Fruit fly (Drosophila melanogaster) whole organism, prepupa: ENCODE data around the gene GC2.

Source experiments
- Blimp-1 ChIP-seq: fragments of 200-800 bp; sonication (Bioruptor generic); optimal IDR thresholded peaks from 3 replicates; lab custom pipeline; 2017; ENCODE audit warnings: missing biosample characterization, missing genetic modification characterization, mild to moderate bottlenecking, moderate library complexity, missing genetic modification reagents
- CG11294 ChIP-seq: fragments of 200-800 bp; sonication (Bioruptor generic); IDR thresholded peaks from 2 replicates; pipeline ENCODE4 v1.3.6; 2022; ENCODE audit warnings: missing biosample characterization, missing genetic modification characterization
- CG11762 ChIP-seq: fragments of 200-800 bp; sonication (Bioruptor generic); optimal IDR thresholded peaks from 3 replicates; lab custom pipeline; 2016; ENCODE audit warnings: missing biosample characterization, missing genetic modification characterization; ENCODE audit not compliant: insufficient read depth
- CG15336 ChIP-seq: fragments of 200-800 bp; sonication (Bioruptor generic); IDR thresholded peaks from 2 replicates; pipeline ENCODE4 v1.3.6; 2022; ENCODE audit warnings: missing biosample characterization, missing genetic modification characterization
- CG1621 ChIP-seq: fragments of 200-800 bp; sonication (Bioruptor generic); optimal IDR thresholded peaks from 3 replicates; lab custom pipeline; 2018; ENCODE audit warnings: missing biosample characterization, mild to moderate bottlenecking, missing genetic modification characterization
- CG3032 ChIP-seq: fragments of 200-800 bp; optimal IDR thresholded peaks from 2 replicates; lab custom pipeline; 2019; ENCODE audit warnings: missing biosample characterization, mild to moderate bottlenecking, missing genetic modification characterization, moderate library complexity
- CG31627 ChIP-seq: fragments of 200-800 bp; sonication (Bioruptor generic); optimal IDR thresholded peaks from 3 replicates; lab custom pipeline; 2016; ENCODE audit warnings: missing biosample characterization, missing genetic modification characterization
- CG32006 ChIP-seq: fragments of 200-800 bp; sonication (Bioruptor generic); optimal IDR thresholded peaks from 3 replicates; lab custom pipeline; 2017; ENCODE audit warnings: missing biosample characterization, mild to moderate bottlenecking, missing genetic modification characterization
- CG3919 ChIP-seq: fragments of 200-800 bp; sonication (Bioruptor generic); optimal IDR thresholded peaks from 3 replicates; lab custom pipeline; 2016; ENCODE audit warnings: missing biosample characterization, missing genetic modification characterization
- CG6276 ChIP-seq: fragments of 200-800 bp; sonication (Bioruptor generic); optimal IDR thresholded peaks from 2 replicates; lab custom pipeline; 2017; ENCODE audit warnings: missing biosample characterization, mild to moderate bottlenecking, missing genetic modification characterization
- CG6792 ChIP-seq: fragments of 200-800 bp; sonication (Bioruptor generic); optimal IDR thresholded peaks from 3 replicates; lab custom pipeline; 2016; ENCODE audit warnings: missing biosample characterization, missing genetic modification characterization
- CG6808 ChIP-seq: fragments of 200-800 bp; sonication (Bioruptor generic); optimal IDR thresholded peaks from 3 replicates; lab custom pipeline; 2017; ENCODE audit warnings: missing biosample characterization, missing genetic modification characterization, mild to moderate bottlenecking, moderate library complexity, missing genetic modification reagents
- CG6854 ChIP-seq: fragments of 200-800 bp; sonication (Bioruptor generic); optimal IDR thresholded peaks from 2 replicates; lab custom pipeline; 2017; ENCODE audit warnings: missing biosample characterization, mild to moderate bottlenecking, missing genetic modification characterization
- CG8319 ChIP-seq: fragments of 200-800 bp; sonication (Bioruptor generic); optimal IDR thresholded peaks from 3 replicates; lab custom pipeline; 2016; ENCODE audit warnings: missing biosample characterization, missing genetic modification characterization
- CG8632 ChIP-seq: fragments of 200-800 bp; sonication (Bioruptor generic); optimal IDR thresholded peaks from 3 replicates; lab custom pipeline; 2016; ENCODE audit warnings: missing biosample characterization, missing genetic modification characterization
- Eip75B ChIP-seq: fragments of 200-800 bp; sonication (Bioruptor generic); optimal IDR thresholded peaks from 3 replicates; lab custom pipeline; 2016; ENCODE audit warnings: missing biosample characterization, missing genetic modification characterization
- Eip78C ChIP-seq: fragments of 200-800 bp; sonication (Bioruptor generic); peaks from one replicate; lab custom pipeline; 2016; ENCODE audit warnings: missing biosample characterization, missing genetic modification characterization
- Hr39 ChIP-seq: fragments of 200-800 bp; sonication (Bioruptor generic); optimal IDR thresholded peaks from 2 replicates; lab custom pipeline; 2016; ENCODE audit warnings: missing biosample characterization, missing genetic modification characterization
- Hr4 ChIP-seq: fragments of 200-800 bp; sonication (Bioruptor generic); optimal IDR thresholded peaks from 3 replicates; lab custom pipeline; 2016; ENCODE audit warnings: missing biosample characterization, missing genetic modification characterization
- OdsH ChIP-seq: fragments of 200-800 bp; sonication (Bioruptor generic); optimal IDR thresholded peaks from 3 replicates; lab custom pipeline; 2016; ENCODE audit warnings: missing biosample characterization, missing genetic modification characterization
- Smox ChIP-seq: fragments of 200-800 bp; sonication (Bioruptor generic); optimal IDR thresholded peaks from 3 replicates; lab custom pipeline; 2016; ENCODE audit warnings: missing biosample characterization, missing genetic modification characterization
- Sox14 ChIP-seq: fragments of 200-800 bp; sonication (Bioruptor generic); optimal IDR thresholded peaks from 3 replicates; lab custom pipeline; 2016; ENCODE audit warnings: missing biosample characterization, missing genetic modification characterization
- Sox15 ChIP-seq: fragments of 200-800 bp; sonication (Bioruptor generic); optimal IDR thresholded peaks from 3 replicates; lab custom pipeline; 2016; ENCODE audit warnings: missing biosample characterization, missing genetic modification characterization
- achi ChIP-seq: fragments of 200-800 bp; sonication (Bioruptor generic); optimal IDR thresholded peaks from 3 replicates; lab custom pipeline; 2016; ENCODE audit warnings: missing biosample characterization, missing genetic modification characterization
- acj6 ChIP-seq: fragments of 200-800 bp; sonication (Bioruptor generic); optimal IDR thresholded peaks from 3 replicates; lab custom pipeline; 2016; ENCODE audit warnings: missing biosample characterization, missing genetic modification characterization
- cyc ChIP-seq: fragments of 200-800 bp; sonication (Bioruptor generic); optimal IDR thresholded peaks from 3 replicates; lab custom pipeline; 2016; ENCODE audit warnings: missing biosample characterization, missing genetic modification characterization
- dsx ChIP-seq: fragments of 200-800 bp; optimal IDR thresholded peaks from 3 replicates; lab custom pipeline; 2019; ENCODE audit warnings: missing biosample characterization, mild to moderate bottlenecking, missing genetic modification characterization, moderate library complexity; ENCODE audit not compliant: poor library complexity, severe bottlenecking
- eg ChIP-seq: fragments of 200-800 bp; sonication (Bioruptor generic); IDR thresholded peaks from 3 replicates; pipeline ENCODE4 v1.3.6; 2022; ENCODE audit warnings: missing biosample characterization, missing genetic modification characterization
- esn ChIP-seq: fragments of 200-800 bp; sonication (Bioruptor generic); optimal IDR thresholded peaks from 2 replicates; lab custom pipeline; 2016; ENCODE audit warnings: missing biosample characterization, mild to moderate bottlenecking, missing genetic modification characterization, moderate library complexity
- fd59A ChIP-seq: fragments of 200-800 bp; sonication (Bioruptor generic); optimal IDR thresholded peaks from 2 replicates; lab custom pipeline; 2017; ENCODE audit warnings: missing biosample characterization, mild to moderate bottlenecking, missing genetic modification characterization, missing genetic modification reagents
- fkh ChIP-seq: fragments of 200-800 bp; sonication (Bioruptor generic); optimal IDR thresholded peaks from 3 replicates; lab custom pipeline; 2017; ENCODE audit warnings: missing biosample characterization, mild to moderate bottlenecking, missing genetic modification characterization, moderate library complexity
- lz ChIP-seq: fragments of 200-800 bp; sonication (Bioruptor generic); optimal IDR thresholded peaks from 3 replicates; lab custom pipeline; 2016; ENCODE audit warnings: missing biosample characterization, missing genetic modification characterization
- pdm3 ChIP-seq: fragments of 200-800 bp; sonication (Bioruptor generic); optimal IDR thresholded peaks from 3 replicates; lab custom pipeline; 2016; ENCODE audit warnings: missing biosample characterization, missing genetic modification characterization
- salr ChIP-seq, 2 experiments: fragments of 200-800 bp; sonication (Bioruptor generic); optimal IDR thresholded peaks; 3 replicates each; lab custom pipeline; 2016 to 2018; ENCODE audit warnings: missing biosample characterization in 2 of 2, missing genetic modification characterization in 2 of 2, mild to moderate bottlenecking in 1 of 2
- spab ChIP-seq: fragments of 200-800 bp; sonication (Bioruptor generic); optimal IDR thresholded peaks from 2 replicates; lab custom pipeline; 2017; ENCODE audit warnings: missing biosample characterization, mild to moderate bottlenecking, missing genetic modification characterization, missing genetic modification reagents
- ss ChIP-seq, 2 experiments: fragments of 200-800 bp; sonication (Bioruptor generic); optimal IDR thresholded peaks; 2 replicates in 1 of 2; 3 replicates in 1 of 2; lab custom pipeline; 2017 to 2018; ENCODE audit warnings: mild to moderate bottlenecking in 2 of 2, missing biosample characterization in 2 of 2, missing genetic modification characterization in 2 of 2, moderate library complexity in 1 of 2
- svp ChIP-seq: fragments of 200-800 bp; sonication (Bioruptor generic); peaks from one replicate; lab custom pipeline; 2016; ENCODE audit warnings: missing biosample characterization, missing genetic modification characterization
- topi ChIP-seq: fragments of 200-800 bp; sonication (Bioruptor generic); optimal IDR thresholded peaks from 3 replicates; lab custom pipeline; 2016; ENCODE audit warnings: missing biosample characterization, missing genetic modification characterization
- vri ChIP-seq: fragments of 200-800 bp; sonication (Bioruptor generic); optimal IDR thresholded peaks from 3 replicates; lab custom pipeline; 2016; ENCODE audit warnings: missing biosample characterization, mild to moderate bottlenecking, missing genetic modification characterization

GC2 gene

DNA sequence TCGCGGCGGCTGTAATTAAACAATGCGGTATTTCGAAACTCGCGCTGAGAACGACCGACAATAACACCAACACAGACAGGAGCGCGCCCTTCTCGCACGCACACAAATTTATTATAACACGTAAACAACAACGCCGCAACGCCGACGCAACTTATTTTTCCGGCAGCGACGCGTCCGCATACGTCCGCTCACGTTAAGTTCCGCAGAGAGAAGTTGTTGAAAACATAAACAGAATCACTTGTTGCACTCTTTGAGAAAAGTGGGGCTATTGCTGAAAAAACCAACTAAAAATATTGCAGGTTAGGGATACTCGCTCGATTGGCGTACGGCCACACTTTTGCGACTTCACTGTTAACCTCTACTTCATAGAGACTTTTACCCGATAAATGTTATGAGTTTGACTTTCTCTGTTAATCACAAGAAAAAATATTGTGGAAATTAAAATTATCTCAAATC, 22.6 kb upstream of the GC2 start, which contains the start of gene Cad87A:
Cad87A (minus strand) TSS at position 227 of the 456 bp plus-strand sequence.
- no peak for TF ChIP-seq CG11294 (GFP tag; lab: Robert Waterston, UW)
- TF ChIP-seq CG31627 (GFP tag; lab: Kevin White, UChicago) = no peak
- TF ChIP-seq Blimp-1 = no peak
- TF ChIP-seq CG6792 (GFP tag; lab: Kevin White, UChicago) = no peak
- peak; percentile 64 for TF ChIP-seq Eip78C (GFP tag; lab: Kevin White, UChicago)
- TF ChIP-seq dsx = peak; percentile 45
- TF ChIP-seq acj6 = no peak
- no peak for TF ChIP-seq CG11762 (GFP tag; lab: Kevin White, UChicago)
- no peak for TF ChIP-seq CG32006 (GFP tag; lab: Kevin White, UChicago)
- no peak for TF ChIP-seq Sox15
- TF ChIP-seq eg (GFP tag; lab: Robert Waterston, UW) = no peak
- no peak for TF ChIP-seq CG8632 (GFP tag; lab: Kevin White, UChicago)
- TF ChIP-seq CG3919 (GFP tag; lab: Kevin White, UChicago) = no peak
- TF ChIP-seq cyc (GFP tag; lab: Kevin White, UChicago) = no peak
- no peak for TF ChIP-seq spab (GFP tag; lab: Kevin White, UChicago)
- TF ChIP-seq CG1621 (tag; lab: Kevin White, UChicago) = peak; percentile 44
- no peak for TF ChIP-seq CG8319
- TF ChIP-seq CG6276 (GFP tag; lab: Kevin White, UChicago) = no peak
- TF ChIP-seq CG6854 (GFP tag; lab: Kevin White, UChicago) = peak; percentile 19
- TF ChIP-seq fd59A (GFP tag; lab: Kevin White, UChicago) = no peak
- TF ChIP-seq vri (GFP tag; lab: Kevin White, UChicago) = peak; percentile 17
- TF ChIP-seq topi (GFP tag; lab: Kevin White, UChicago) = no peak
- no peak for TF ChIP-seq salr (GFP tag; optimal IDR thresholded peaks at IDR 0.05; lab: Kevin White, UChicago)
- peak; percentile 82 for TF ChIP-seq fkh (GFP tag; lab: Kevin White, UChicago)
- no peak for TF ChIP-seq CG6808 (GFP tag; lab: Kevin White, UChicago)
- no peak for TF ChIP-seq Eip75B (GFP tag; lab: Kevin White, UChicago)
- peak; percentile 3 for TF ChIP-seq CG3032 (tag; lab: Kevin White, UChicago)
- TF ChIP-seq Hr4 (GFP tag; lab: Kevin White, UChicago) = no peak
- TF ChIP-seq CG15336 (GFP tag; lab: Robert Waterston, UW) = no peak
- no peak for TF ChIP-seq Smox (GFP tag; lab: Kevin White, UChicago)
- TF ChIP-seq ss (GFP tag; optimal IDR thresholded peaks at IDR 0.05; lab: Kevin White, UChicago) = peak; percentile 51 to 55
- TF ChIP-seq, all 60 proteins: peak for 8

DNA sequence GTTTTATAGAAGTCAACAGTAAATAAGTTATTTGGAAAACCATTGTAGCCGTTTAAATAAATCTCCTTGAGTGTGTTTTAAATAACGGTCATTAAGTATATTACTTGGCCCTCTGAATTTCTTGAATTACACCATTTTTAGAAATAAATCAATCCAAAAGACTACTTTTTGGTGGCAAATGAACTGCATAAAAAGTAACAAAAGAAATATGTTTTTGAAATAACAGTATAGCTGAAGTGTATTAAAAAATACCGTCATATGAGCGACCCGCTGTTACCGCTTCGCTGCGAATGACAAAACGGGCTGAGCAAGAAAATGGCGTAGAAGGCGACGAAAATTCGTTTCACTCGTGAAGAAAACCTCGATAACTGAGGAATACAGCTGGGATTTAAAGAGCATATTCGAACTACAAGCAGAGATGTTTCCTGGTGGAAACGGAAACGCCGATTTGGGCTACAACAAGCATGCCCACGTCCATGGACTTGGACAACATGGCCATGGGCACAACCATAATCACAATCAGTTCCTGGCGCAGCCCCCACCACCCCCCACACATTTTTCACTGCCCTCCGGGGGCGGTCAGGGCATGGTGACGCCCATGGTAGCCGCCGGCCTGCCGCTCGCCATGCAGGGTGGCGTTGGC, 22.0 kb upstream of the GC2 start, which contains the start of gene CG31211:
CG31211 (plus strand) TSS at position 294 of the 643 bp plus-strand sequence.
- no peak for TF ChIP-seq achi (GFP tag; lab: Kevin White, UChicago)
- TF ChIP-seq Hr39 (GFP tag; lab: Kevin White, UChicago) = peak; percentile 21
- peak; percentile 43 for TF ChIP-seq Hr4 (GFP tag; lab: Kevin White, UChicago)
- TF ChIP-seq CG3919 (GFP tag; lab: Kevin White, UChicago) = peak; percentile 44
- peak; percentile 84 for TF ChIP-seq svp (GFP tag; lab: Kevin White, UChicago)
- TF ChIP-seq acj6 = peak; percentile 8
- peak in 1 of 2 experiments; percentile 15 for TF ChIP-seq ss (GFP tag; optimal IDR thresholded peaks at IDR 0.05; lab: Kevin White, UChicago)
- peak; percentile 25 for TF ChIP-seq esn (GFP tag; lab: Kevin White, UChicago)
- peak; percentile 9 for TF ChIP-seq OdsH (GFP tag; lab: Kevin White, UChicago)
- TF ChIP-seq salr (GFP tag; optimal IDR thresholded peaks at IDR 0.05; lab: Kevin White, UChicago) = no peak
- TF ChIP-seq cyc (GFP tag; lab: Kevin White, UChicago) = no peak
- TF ChIP-seq CG11762 (GFP tag; lab: Kevin White, UChicago) = no peak
- peak; percentile 13 for TF ChIP-seq pdm3 (GFP tag; lab: Kevin White, UChicago)
- no peak for TF ChIP-seq Sox14 (GFP tag; lab: Kevin White, UChicago)
- TF ChIP-seq Eip75B (GFP tag; lab: Kevin White, UChicago) = no peak
- peak; percentile 4 for TF ChIP-seq lz (GFP tag; lab: Kevin White, UChicago)
